Fruit fly (Drosophila melanogaster) whole organism, prepupa: ENCODE measurements around the gene dmrt99B.

Experiments
- Blimp-1 ChIP-seq: fragments of 200-800 bp; sonication (Bioruptor generic); optimal IDR thresholded peaks from 3 replicates; lab custom pipeline; 2017; ENCODE audit warnings: missing biosample characterization, missing genetic modification characterization, mild to moderate bottlenecking, moderate library complexity, missing genetic modification reagents
- CG10669 ChIP-seq: fragments of 200-800 bp; sonication (Bioruptor generic); optimal IDR thresholded peaks from 3 replicates; lab custom pipeline; 2018; ENCODE audit warnings: missing biosample characterization, mild to moderate bottlenecking, missing genetic modification characterization, moderate library complexity
- CG11294 ChIP-seq: fragments of 200-800 bp; sonication (Bioruptor generic); IDR thresholded peaks from 2 replicates; pipeline ENCODE4 v1.3.6; 2022; ENCODE audit warnings: missing biosample characterization, missing genetic modification characterization
- CG11762 ChIP-seq: fragments of 200-800 bp; sonication (Bioruptor generic); optimal IDR thresholded peaks from 3 replicates; lab custom pipeline; 2016; ENCODE audit warnings: missing biosample characterization, missing genetic modification characterization; ENCODE audit not compliant: insufficient read depth
- CG11902 ChIP-seq: fragments of 200-800 bp; sonication (Bioruptor generic); optimal IDR thresholded peaks from 3 replicates; lab custom pipeline; 2016; ENCODE audit warnings: missing biosample characterization, missing genetic modification characterization
- CG15336 ChIP-seq: fragments of 200-800 bp; sonication (Bioruptor generic); IDR thresholded peaks from 2 replicates; pipeline ENCODE4 v1.3.6; 2022; ENCODE audit warnings: missing biosample characterization, missing genetic modification characterization
- CG1621 ChIP-seq: fragments of 200-800 bp; sonication (Bioruptor generic); optimal IDR thresholded peaks from 3 replicates; lab custom pipeline; 2018; ENCODE audit warnings: missing biosample characterization, mild to moderate bottlenecking, missing genetic modification characterization
- CG16779 ChIP-seq: fragments of 200-800 bp; sonication (Bioruptor generic); optimal IDR thresholded peaks from 3 replicates; lab custom pipeline; 2017; ENCODE audit warnings: missing biosample characterization, mild to moderate bottlenecking, missing genetic modification characterization
- CG31627 ChIP-seq: fragments of 200-800 bp; sonication (Bioruptor generic); optimal IDR thresholded peaks from 3 replicates; lab custom pipeline; 2016; ENCODE audit warnings: missing biosample characterization, missing genetic modification characterization
- CG32006 ChIP-seq: fragments of 200-800 bp; sonication (Bioruptor generic); optimal IDR thresholded peaks from 3 replicates; lab custom pipeline; 2017; ENCODE audit warnings: missing biosample characterization, mild to moderate bottlenecking, missing genetic modification characterization
- CG34406 ChIP-seq: fragments of 200-800 bp; sonication (Bioruptor generic); optimal IDR thresholded peaks from 3 replicates; lab custom pipeline; 2016; ENCODE audit warnings: missing biosample characterization, missing genetic modification characterization
- CG6163 ChIP-seq: fragments of 200-800 bp; sonication (Bioruptor generic); IDR thresholded peaks from 3 replicates; pipeline ENCODE4 v1.3.6; 2022; ENCODE audit warnings: missing biosample characterization, missing genetic modification characterization
- CG6276 ChIP-seq: fragments of 200-800 bp; sonication (Bioruptor generic); optimal IDR thresholded peaks from 2 replicates; lab custom pipeline; 2017; ENCODE audit warnings: missing biosample characterization, mild to moderate bottlenecking, missing genetic modification characterization
- CG6792 ChIP-seq: fragments of 200-800 bp; sonication (Bioruptor generic); optimal IDR thresholded peaks from 3 replicates; lab custom pipeline; 2016; ENCODE audit warnings: missing biosample characterization, missing genetic modification characterization
- CG6854 ChIP-seq: fragments of 200-800 bp; sonication (Bioruptor generic); optimal IDR thresholded peaks from 2 replicates; lab custom pipeline; 2017; ENCODE audit warnings: missing biosample characterization, mild to moderate bottlenecking, missing genetic modification characterization
- CG7368 ChIP-seq: fragments of 200-800 bp; sonication (Bioruptor generic); optimal IDR thresholded peaks from 3 replicates; lab custom pipeline; 2016; ENCODE audit warnings: missing biosample characterization, missing genetic modification characterization
- CG8119 ChIP-seq: fragments of 200-800 bp; sonication (Bioruptor generic); IDR thresholded peaks from 3 replicates; pipeline ENCODE4 v1.3.6; 2022; ENCODE audit warnings: missing biosample characterization, missing genetic modification characterization
- CG8319 ChIP-seq: fragments of 200-800 bp; sonication (Bioruptor generic); optimal IDR thresholded peaks from 3 replicates; lab custom pipeline; 2016; ENCODE audit warnings: missing biosample characterization, missing genetic modification characterization
- CG8632 ChIP-seq: fragments of 200-800 bp; sonication (Bioruptor generic); optimal IDR thresholded peaks from 3 replicates; lab custom pipeline; 2016; ENCODE audit warnings: missing biosample characterization, missing genetic modification characterization
- CG9139 ChIP-seq: fragments of 200-800 bp; sonication (Bioruptor generic); optimal IDR thresholded peaks from 3 replicates; lab custom pipeline; 2017; ENCODE audit warnings: missing biosample characterization, mild to moderate bottlenecking, missing genetic modification characterization
- Eip78C ChIP-seq: fragments of 200-800 bp; sonication (Bioruptor generic); peaks from one replicate; lab custom pipeline; 2016; ENCODE audit warnings: missing biosample characterization, missing genetic modification characterization
- Ets21C ChIP-seq: fragments of 200-800 bp; sonication (Bioruptor generic); optimal IDR thresholded peaks from 3 replicates; lab custom pipeline; 2016; ENCODE audit warnings: missing biosample characterization, missing genetic modification characterization
- Gug ChIP-seq: fragments of 200-800 bp; sonication (Bioruptor generic); IDR thresholded peaks from 2 replicates; pipeline ENCODE4 v1.3.6; 2022; ENCODE audit warnings: missing biosample characterization, missing genetic modification characterization
- Hr39 ChIP-seq: fragments of 200-800 bp; sonication (Bioruptor generic); optimal IDR thresholded peaks from 2 replicates; lab custom pipeline; 2016; ENCODE audit warnings: missing biosample characterization, missing genetic modification characterization
- Hr4 ChIP-seq: fragments of 200-800 bp; sonication (Bioruptor generic); optimal IDR thresholded peaks from 3 replicates; lab custom pipeline; 2016; ENCODE audit warnings: missing biosample characterization, missing genetic modification characterization
- Lpt ChIP-seq: fragments of 200-800 bp; sonication (Bioruptor generic); optimal IDR thresholded peaks from 3 replicates; lab custom pipeline; 2016; ENCODE audit warnings: missing biosample characterization, missing genetic modification characterization
- OdsH ChIP-seq: fragments of 200-800 bp; sonication (Bioruptor generic); optimal IDR thresholded peaks from 3 replicates; lab custom pipeline; 2016; ENCODE audit warnings: missing biosample characterization, missing genetic modification characterization
- Smox ChIP-seq: fragments of 200-800 bp; sonication (Bioruptor generic); optimal IDR thresholded peaks from 3 replicates; lab custom pipeline; 2016; ENCODE audit warnings: missing biosample characterization, missing genetic modification characterization
- Sox102F ChIP-seq: fragments of 200-800 bp; sonication (Bioruptor generic); optimal IDR thresholded peaks from 2 replicates; lab custom pipeline; 2016; ENCODE audit warnings: missing biosample characterization, mild to moderate bottlenecking, missing genetic modification characterization
- Sox14 ChIP-seq: fragments of 200-800 bp; sonication (Bioruptor generic); optimal IDR thresholded peaks from 3 replicates; lab custom pipeline; 2016; ENCODE audit warnings: missing biosample characterization, missing genetic modification characterization
- Sox15 ChIP-seq: fragments of 200-800 bp; sonication (Bioruptor generic); optimal IDR thresholded peaks from 3 replicates; lab custom pipeline; 2016; ENCODE audit warnings: missing biosample characterization, missing genetic modification characterization
- achi ChIP-seq: fragments of 200-800 bp; sonication (Bioruptor generic); optimal IDR thresholded peaks from 3 replicates; lab custom pipeline; 2016; ENCODE audit warnings: missing biosample characterization, missing genetic modification characterization
- cyc ChIP-seq: fragments of 200-800 bp; sonication (Bioruptor generic); optimal IDR thresholded peaks from 3 replicates; lab custom pipeline; 2016; ENCODE audit warnings: missing biosample characterization, missing genetic modification characterization
- dsx ChIP-seq: fragments of 200-800 bp; optimal IDR thresholded peaks from 3 replicates; lab custom pipeline; 2019; ENCODE audit warnings: missing biosample characterization, mild to moderate bottlenecking, missing genetic modification characterization, moderate library complexity; ENCODE audit not compliant: poor library complexity, severe bottlenecking
- esn ChIP-seq: fragments of 200-800 bp; sonication (Bioruptor generic); optimal IDR thresholded peaks from 2 replicates; lab custom pipeline; 2016; ENCODE audit warnings: missing biosample characterization, mild to moderate bottlenecking, missing genetic modification characterization, moderate library complexity
- fd59A ChIP-seq: fragments of 200-800 bp; sonication (Bioruptor generic); optimal IDR thresholded peaks from 2 replicates; lab custom pipeline; 2017; ENCODE audit warnings: missing biosample characterization, mild to moderate bottlenecking, missing genetic modification characterization, missing genetic modification reagents
- fd85E ChIP-seq: fragments of 200-800 bp; sonication (Bioruptor generic); optimal IDR thresholded peaks from 3 replicates; lab custom pipeline; 2016; ENCODE audit warnings: missing biosample characterization, missing genetic modification characterization
- fkh ChIP-seq: fragments of 200-800 bp; sonication (Bioruptor generic); optimal IDR thresholded peaks from 3 replicates; lab custom pipeline; 2017; ENCODE audit warnings: missing biosample characterization, mild to moderate bottlenecking, missing genetic modification characterization, moderate library complexity
- net ChIP-seq: fragments of 200-800 bp; sonication (Bioruptor generic); optimal IDR thresholded peaks from 3 replicates; lab custom pipeline; 2016; ENCODE audit warnings: missing biosample characterization, missing genetic modification characterization
- ss ChIP-seq, 2 experiments: fragments of 200-800 bp; sonication (Bioruptor generic); optimal IDR thresholded peaks; 2 replicates in 1 of 2; 3 replicates in 1 of 2; lab custom pipeline; 2017 to 2018; ENCODE audit warnings: mild to moderate bottlenecking in 2 of 2, missing biosample characterization in 2 of 2, missing genetic modification characterization in 2 of 2, moderate library complexity in 1 of 2
- svp ChIP-seq: fragments of 200-800 bp; sonication (Bioruptor generic); peaks from one replicate; lab custom pipeline; 2016; ENCODE audit warnings: missing biosample characterization, missing genetic modification characterization
- topi ChIP-seq: fragments of 200-800 bp; sonication (Bioruptor generic); optimal IDR thresholded peaks from 3 replicates; lab custom pipeline; 2016; ENCODE audit warnings: missing biosample characterization, missing genetic modification characterization

dmrt99B gene

dm6 chr3R:29686698-29687097 is 5.7 kb upstream of the dmrt99B start:
- peak; percentile 60 for TF ChIP-seq Eip78C (GFP tag; lab: Kevin White, UChicago)
- TF ChIP-seq svp, result peak; percentile 96
- TF ChIP-seq CG32006 (GFP tag; lab: Kevin White, UChicago), result no peak
- TF ChIP-seq cyc (GFP tag; lab: Kevin White, UChicago), result no peak

dm6 chr3R:29689211-29689610 is 3.2 kb upstream of the dmrt99B start, which contains the start of gene Obp99c:
Obp99c (minus strand) TSS chr3R:29689311.
- TF ChIP-seq CG9139 (no peak), Hr39 (GFP tag; lab: Kevin White, UChicago) (no peak), ss (GFP tag; optimal IDR thresholded peaks at IDR 0.05; lab: Kevin White, UChicago) (no peak), Ets21C (GFP tag; lab: Kevin White, UChicago) (no peak), Lpt (GFP tag; lab: Kevin White, UChicago) (no peak), Gug (GFP tag; lab: Robert Waterston, UW) (no peak), Blimp-1 (no peak), Smox (no peak), CG15336 (GFP tag; lab: Robert Waterston, UW) (no peak), achi (GFP tag; lab: Kevin White, UChicago) (no peak), OdsH (GFP tag; lab: Kevin White, UChicago) (no peak), net (GFP tag; lab: Kevin White, UChicago) (no peak), svp (no peak), CG6276 (GFP tag; lab: Kevin White, UChicago) (no peak), topi (GFP tag; lab: Kevin White, UChicago) (no peak), fd85E (no peak), CG1621 (tag; lab: Kevin White, UChicago) (no peak)
- TF ChIP-seq, all 60 proteins: peak for 0

- TF ChIP-seq dsx (GFP tag; lab: Kevin White, UChicago) (peak; percentile 38), Sox15 (GFP tag; lab: Kevin White, UChicago) (no peak), CG31627 (no peak), svp (peak; percentile 78), CG32006 (GFP tag; lab: Kevin White, UChicago) (peak; percentile 12), fkh (peak; percentile 5), Eip78C (GFP tag; lab: Kevin White, UChicago) (peak; percentile 52)
These were observed 2.4 kb upstream of the dmrt99B start for dm6 chr3R:29689833-29690538.

dm6 chr3R:29690539-29690852 is 1.9 kb upstream of the dmrt99B start:
- TF ChIP-seq CG34406 (GFP tag; lab: Kevin White, UChicago) (peak; percentile 6), dsx (GFP tag; lab: Kevin White, UChicago) (no peak), CG6163 (peak; percentile 63; the same call in 2 of the 3 replicates), svp (peak; percentile 13), Sox102F (GFP tag; lab: Kevin White, UChicago) (no peak), Gug (GFP tag; lab: Robert Waterston, UW) (no peak), CG10669 (GFP tag; lab: Kevin White, UChicago) (peak; percentile 62), Eip78C (GFP tag; lab: Kevin White, UChicago) (peak; percentile 90), Blimp-1 (no peak), CG16779 (no peak), Sox14 (peak; percentile 49), CG32006 (GFP tag; lab: Kevin White, UChicago) (peak; percentile 63), CG15336 (GFP tag; lab: Robert Waterston, UW) (peak; percentile 46), ss (GFP tag; optimal IDR thresholded peaks at IDR 0.05; lab: Kevin White, UChicago) (no peak), CG9139 (no peak), esn (GFP tag; lab: Kevin White, UChicago) (peak; percentile 48), Hr39 (GFP tag; lab: Kevin White, UChicago) (peak; percentile 31), CG6792 (GFP tag; lab: Kevin White, UChicago) (no peak), fd85E (no peak), achi (GFP tag; lab: Kevin White, UChicago) (peak; percentile 54), Hr4 (GFP tag; lab: Kevin White, UChicago) (peak; percentile 58), Ets21C (GFP tag; lab: Kevin White, UChicago) (no peak), CG11294 (no peak), CG8632 (GFP tag; lab: Kevin White, UChicago) (peak; percentile 31), fd59A (GFP tag; lab: Kevin White, UChicago) (peak; percentile 55), CG7368 (GFP tag; lab: Kevin White, UChicago) (no peak), CG11902 (GFP tag; lab: Kevin White, UChicago) (peak; percentile 32), CG31627 (peak; percentile 36), CG8319 (GFP tag; lab: Kevin White, UChicago) (no peak), CG6854 (no peak), CG8119 (peak; percentile 49; the same call in 2 of the 3 replicates), CG1621 (tag; lab: Kevin White, UChicago) (peak; percentile 52), CG11762 (GFP tag; lab: Kevin White, UChicago) (no peak), net (GFP tag; lab: Kevin White, UChicago) (peak; percentile 42)
